Worm (Caenorhabditis elegans): Measurements from ENCODE around the gene F59F3.6.

The F59F3.6 gene

DNA sequence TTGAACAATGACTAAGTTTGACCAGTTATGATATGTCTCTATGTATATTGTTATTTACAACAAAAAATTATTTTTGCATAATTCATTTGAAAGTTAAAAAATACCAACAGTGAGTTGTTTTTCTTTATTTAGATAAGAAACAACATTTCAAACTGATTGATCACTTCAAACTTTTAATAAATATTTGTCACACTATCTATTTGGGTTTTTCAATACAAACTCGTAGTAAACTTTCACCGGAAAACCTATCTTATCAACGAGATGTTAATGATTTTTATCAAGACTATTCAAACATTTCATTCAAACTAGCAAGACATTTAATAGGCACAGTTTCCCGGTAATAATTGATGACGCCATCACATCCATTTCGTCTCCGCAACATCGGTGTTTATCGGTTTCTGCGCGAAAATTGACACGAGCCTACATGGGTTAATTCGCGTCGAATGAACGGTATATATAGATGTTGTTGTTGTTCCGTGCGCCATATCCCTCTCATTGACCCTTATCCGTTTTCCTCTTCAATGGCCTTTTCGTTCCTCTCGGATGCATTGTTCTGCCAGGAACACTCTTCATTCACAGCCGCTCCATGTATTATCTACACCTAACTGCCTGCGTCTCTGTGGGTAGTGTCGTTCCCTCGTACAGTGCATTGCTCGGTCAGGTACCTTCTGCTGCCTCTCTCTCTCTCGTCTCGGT is 8.8 kb downstream of the F59F3.6 start:
- no peak for TF ChIP-seq nhr-77 (tag; optimal IDR thresholded peaks at IDR 0.05)
- TF ChIP-seq skn-1 (tag; optimal IDR thresholded peaks at IDR 0.05) = no peak
- TF ChIP-seq pha-4 (tag; optimal IDR thresholded peaks at IDR 0.05) = peak; percentile 31
- TF ChIP-seq elt-2 (tag; optimal IDR thresholded peaks at IDR 0.05) = peak; percentile 57

DNA sequence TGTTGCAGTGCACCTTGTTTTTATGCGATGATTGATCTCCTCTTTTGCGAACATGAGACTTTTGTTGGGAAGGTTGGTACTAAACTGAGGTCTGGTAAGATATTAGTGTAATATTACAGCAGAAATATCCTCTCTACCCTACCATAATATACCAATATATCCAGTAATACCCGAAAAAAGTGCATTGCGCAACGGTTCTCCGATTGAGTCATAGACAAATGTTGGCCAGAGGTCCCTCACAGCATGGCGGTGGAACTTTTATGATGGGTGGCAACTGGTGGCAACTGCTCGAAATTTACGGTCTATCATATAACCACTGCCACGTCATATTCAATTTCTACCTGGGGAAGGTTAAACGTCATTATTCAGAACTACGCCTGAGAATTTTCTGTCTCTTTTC is 9.8 kb downstream of the F59F3.6 start:
- TF ChIP-seq nhr-43 (tag; optimal IDR thresholded peaks at IDR 0.05; ENCODE audit: poor library complexity, severe bottlenecking) (no peak), R02D3.7 (tag; optimal IDR thresholded peaks at IDR 0.05) (no peak), jun-1 (tag; optimal IDR thresholded peaks at IDR 0.05) (no peak), snpc-4 (tag; optimal IDR thresholded peaks at IDR 0.05) (no peak), eor-1 (tag; optimal IDR thresholded peaks at IDR 0.05) (no peak)

DNA sequence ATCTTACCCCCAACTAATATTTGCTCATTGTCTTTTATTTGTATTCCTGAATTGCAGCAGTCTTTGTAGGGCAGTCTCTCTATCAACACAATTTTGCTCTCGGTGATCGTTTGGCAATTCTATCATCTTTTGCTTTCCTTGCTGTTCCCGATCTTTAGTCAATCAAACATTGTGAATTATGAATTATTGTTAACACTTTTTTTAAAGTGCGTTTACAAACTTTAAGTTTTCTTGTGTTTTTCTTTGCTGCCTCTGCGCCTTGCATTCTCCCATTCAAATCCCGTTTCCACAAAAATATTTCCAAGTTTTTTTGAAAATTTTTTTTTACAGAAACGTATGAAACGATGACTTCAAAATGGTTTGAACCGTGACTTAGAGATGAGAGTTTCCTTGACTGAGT is 17.0 kb downstream of the F59F3.6 start, which contains the start of gene ver-4:
TSS of gene ver-4 (plus strand) at position 301 of the 400 bp plus-strand sequence.
- TF ChIP-seq fos-1 (tag; optimal IDR thresholded peaks at IDR 0.05) (no peak), daf-12 (tag; optimal IDR thresholded peaks at IDR 0.05) (no peak), tbx-2 (tag; optimal IDR thresholded peaks at IDR 0.05) (no peak), nhr-11 (tag; optimal IDR thresholded peaks at IDR 0.05) (no peak), eor-1 (tag; optimal IDR thresholded peaks at IDR 0.05) (no peak), nhr-12 (tag; optimal IDR thresholded peaks at IDR 0.05) (no peak), ceh-16 (tag; optimal IDR thresholded peaks at IDR 0.05) (no peak), unc-39 (tag; optimal IDR thresholded peaks at IDR 0.05) (no peak), zag-1 (tag; optimal IDR thresholded peaks at IDR 0.05) (no peak), ztf-4 (tag; optimal IDR thresholded peaks at IDR 0.05) (no peak), nhr-237 (tag; optimal IDR thresholded peaks at IDR 0.05) (no peak), R02D3.7 (tag; optimal IDR thresholded peaks at IDR 0.05) (no peak), ama-1 (optimal IDR thresholded peaks at IDR 0.05) (no peak), pqm-1 (tag; optimal IDR thresholded peaks at IDR 0.05) (no peak)

DNA sequence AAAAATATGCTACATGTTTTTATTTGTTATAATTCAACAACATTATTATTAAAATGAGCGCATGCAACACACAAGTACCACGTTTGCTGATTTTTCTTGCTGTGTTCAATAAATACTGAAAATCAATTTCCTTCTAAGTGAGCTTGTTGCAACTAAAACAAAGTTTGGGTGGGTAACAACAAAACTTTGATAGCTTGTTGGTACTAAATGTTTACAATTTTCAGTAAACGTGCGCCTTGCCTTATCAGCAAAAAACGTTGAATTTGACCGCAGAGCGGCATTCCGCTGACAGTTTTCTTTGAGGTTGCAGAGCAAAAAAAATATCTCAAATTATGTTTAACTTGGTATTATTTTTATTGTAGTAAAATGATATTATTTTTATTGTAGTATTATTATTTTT is 17.7 kb downstream of the F59F3.6 start:
- TF ChIP-seq ceh-28 (tag; optimal IDR thresholded peaks at IDR 0.05) = no peak
- no peak for TF ChIP-seq lin-15B (tag; optimal IDR thresholded peaks at IDR 0.05)
- TF ChIP-seq nhr-11 (tag; optimal IDR thresholded peaks at IDR 0.05) = no peak
- no peak for TF ChIP-seq daf-12 (tag; optimal IDR thresholded peaks at IDR 0.05)
- no peak for TF ChIP-seq skn-1 (tag; optimal IDR thresholded peaks at IDR 0.05)
- no peak for TF ChIP-seq nhr-77 (tag; optimal IDR thresholded peaks at IDR 0.05)
- no peak for TF ChIP-seq unc-62 (GFP tag; optimal IDR thresholded peaks at IDR 0.05)
- TF ChIP-seq R02D3.7 (tag; optimal IDR thresholded peaks at IDR 0.05) = no peak
- no peak for TF ChIP-seq ceh-9 (tag; optimal IDR thresholded peaks at IDR 0.05)
- TF ChIP-seq nhr-67 (tag; optimal IDR thresholded peaks at IDR 0.05) = no peak
- no peak for TF ChIP-seq nhr-237 (tag; optimal IDR thresholded peaks at IDR 0.05)
- TF ChIP-seq snpc-4 (tag; optimal IDR thresholded peaks at IDR 0.05) = no peak
- TF ChIP-seq egl-5 (tag; optimal IDR thresholded peaks at IDR 0.05) = no peak
- TF ChIP-seq zag-1 (tag; optimal IDR thresholded peaks at IDR 0.05) = no peak
- TF ChIP-seq elt-3 (tag; optimal IDR thresholded peaks at IDR 0.05) = no peak
- TF ChIP-seq unc-39 (tag; optimal IDR thresholded peaks at IDR 0.05) = no peak
- TF ChIP-seq ceh-82 (tag; optimal IDR thresholded peaks at IDR 0.05) = no peak
- no peak for TF ChIP-seq ZK546.5 (tag; optimal IDR thresholded peaks at IDR 0.05)
- TF ChIP-seq pha-4 (tag; optimal IDR thresholded peaks at IDR 0.05) = no peak
- no peak for TF ChIP-seq nhr-12 (tag; optimal IDR thresholded peaks at IDR 0.05)

DNA sequence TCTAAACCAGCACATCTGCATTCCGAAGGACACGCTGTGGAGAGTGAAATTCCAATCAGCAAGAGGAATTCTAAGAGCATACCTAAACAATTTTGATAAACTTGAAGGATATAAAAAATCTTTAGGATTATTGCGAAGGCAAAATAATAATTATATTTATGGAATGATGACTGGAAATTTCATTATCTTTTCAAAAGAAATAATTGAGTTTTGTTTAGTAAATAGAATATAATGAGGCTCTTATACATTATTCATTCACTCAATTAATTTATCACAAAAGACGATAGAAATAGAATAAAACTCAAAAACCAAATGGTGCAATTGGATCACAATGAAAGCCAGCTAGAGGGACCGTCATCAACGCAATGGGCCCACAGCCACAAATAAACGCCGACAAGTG is 19.9 kb downstream of the F59F3.6 start, which contains the start of gene pxn-2:
TSS of gene pxn-2 (minus strand) at position 101 of the 400 bp plus-strand sequence.
- TF ChIP-seq nhr-28 (tag; optimal IDR thresholded peaks at IDR 0.05) = no peak
- no peak for TF ChIP-seq hmg-11 (tag; optimal IDR thresholded peaks at IDR 0.05)

Data from whole organism, L3 larva.